Worm (Caenorhabditis elegans) whole organism, L1 larva: ENCODE data around the gene C34E10.12.

Experiments
- C34B4.2 ChIP-seq: sonication (generic microtip); optimal IDR thresholded peaks from 2 replicates; lab custom pipeline; 2017; ENCODE audit warnings: mild to moderate bottlenecking, missing genetic modification characterization, missing compliant biosample characterization
- ceh-82 ChIP-seq, 3 experiments: fragments of 150-350 bp in 1 of 3; sonication (generic microtip) in 2 of 3; optimal IDR thresholded peaks; 2 replicates each; lab custom pipeline; 2014 to 2017; ENCODE audit warnings: missing biosample characterization in 3 of 3, missing genetic modification characterization in 3 of 3
- elt-3 ChIP-seq, 6 experiments: fragments of 150-350 bp in 1 of 6; sonication (generic microtip); optimal IDR thresholded peaks; 2 replicates each; lab custom pipeline; 2017 to 2018; ENCODE audit warnings: missing biosample characterization in 6 of 6, missing genetic modification characterization in 6 of 6, inconsistent platforms in 1 of 6
- grh-1 ChIP-seq: fragments of 200-800 bp; sonication (Bioruptor generic); IDR thresholded peaks from 2 replicates; pipeline ENCODE4 v1.3.6; 2022; ENCODE audit warnings: missing genetic modification reagents, missing genetic modification characterization, missing compliant biosample characterization
- lin-35 ChIP-seq, 2 experiments: fragments of 150-350 bp; optimal IDR thresholded peaks; 2 replicates each; lab custom pipeline; 2014; ENCODE audit warnings: missing biosample characterization in 2 of 2, missing genetic modification characterization in 2 of 2, missing genetic modification reagents in 2 of 2
- mab-9 ChIP-seq: fragments of 200-800 bp; sonication (Bioruptor generic); IDR thresholded peaks from 2 replicates; pipeline ENCODE4 v1.3.6; 2022; ENCODE audit warnings: missing genetic modification reagents, missing genetic modification characterization, missing compliant biosample characterization
- nhr-28 ChIP-seq: fragments of 150-350 bp; optimal IDR thresholded peaks from 2 replicates; lab custom pipeline; 2014; ENCODE audit warnings: missing biosample characterization, missing genetic modification characterization
- nhr-76 ChIP-seq: sonication (generic microtip); optimal IDR thresholded peaks from 2 replicates; lab custom pipeline; 2017; ENCODE audit warnings: missing biosample characterization, missing genetic modification characterization
- pqm-1 ChIP-seq: sonication (generic microtip); optimal IDR thresholded peaks from 3 replicates; lab custom pipeline; 2017; ENCODE audit warnings: missing biosample characterization, missing genetic modification characterization
- vab-15 ChIP-seq: sonication (generic microtip); optimal IDR thresholded peaks from 2 replicates; lab custom pipeline; 2017; ENCODE audit warnings: missing genotype, mild to moderate bottlenecking, missing genetic modification characterization, missing compliant biosample characterization
- ztf-11 ChIP-seq, 2 experiments: sonication (generic microtip); optimal IDR thresholded peaks; 2 replicates each; lab custom pipeline; 2016 to 2017; ENCODE audit warnings: missing genetic modification characterization in 2 of 2, missing biosample characterization in 1 of 2, missing compliant biosample characterization in 1 of 2

DNA sequence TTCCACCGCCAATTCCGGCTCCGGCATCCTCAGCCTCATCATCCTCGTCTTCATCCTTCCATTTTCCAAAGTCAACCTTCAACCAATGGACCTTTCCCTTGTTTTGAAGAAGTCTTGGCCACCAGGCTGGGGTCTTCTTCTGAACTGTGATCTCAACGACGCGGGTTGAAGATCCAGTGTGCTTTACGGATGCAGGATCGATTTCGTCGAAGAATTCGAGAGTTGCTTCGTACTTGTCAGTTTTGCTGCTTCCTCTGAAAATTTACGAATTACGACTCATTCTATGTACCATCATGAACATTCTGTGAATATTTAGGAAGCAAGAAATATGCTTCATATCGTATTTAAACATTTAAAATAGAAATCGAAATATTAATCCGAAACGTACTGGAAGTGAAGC, 46.6 kb upstream of the C34E10.12 start:
- no peak for TF ChIP-seq nhr-28 (tag; lab: Kevin White, UChicago)
- TF ChIP-seq ceh-82 (tag; optimal IDR thresholded peaks at IDR 0.05; lab: Kevin White, UChicago) = no peak
- no peak for TF ChIP-seq elt-3 (tag; optimal IDR thresholded peaks at IDR 0.05; lab: Kevin White, UChicago)
- TF ChIP-seq ztf-11 (tag; optimal IDR thresholded peaks at IDR 0.05; lab: Kevin White, UChicago) = no peak
- no peak for TF ChIP-seq vab-15
- no peak for TF ChIP-seq lin-35 (GFP tag; optimal IDR thresholded peaks at IDR 0.05; lab: Kevin White, UChicago)
- TF ChIP-seq pqm-1 (tag; lab: Kevin White, UChicago) = no peak
- no peak for TF ChIP-seq mab-9 (GFP tag; lab: Robert Waterston, UW)
- no peak for TF ChIP-seq grh-1 (GFP tag; lab: Robert Waterston, UW)
- TF ChIP-seq C34B4.2 (tag; lab: Kevin White, UChicago) = no peak
- TF ChIP-seq nhr-76 = no peak
